Fruit fly (Drosophila melanogaster): ENCODE data around the gene CG42780.
A peak's percentile ranks its signal among the peaks of the same experiment; 100 is the strongest.

The CG42780 gene

DNA sequence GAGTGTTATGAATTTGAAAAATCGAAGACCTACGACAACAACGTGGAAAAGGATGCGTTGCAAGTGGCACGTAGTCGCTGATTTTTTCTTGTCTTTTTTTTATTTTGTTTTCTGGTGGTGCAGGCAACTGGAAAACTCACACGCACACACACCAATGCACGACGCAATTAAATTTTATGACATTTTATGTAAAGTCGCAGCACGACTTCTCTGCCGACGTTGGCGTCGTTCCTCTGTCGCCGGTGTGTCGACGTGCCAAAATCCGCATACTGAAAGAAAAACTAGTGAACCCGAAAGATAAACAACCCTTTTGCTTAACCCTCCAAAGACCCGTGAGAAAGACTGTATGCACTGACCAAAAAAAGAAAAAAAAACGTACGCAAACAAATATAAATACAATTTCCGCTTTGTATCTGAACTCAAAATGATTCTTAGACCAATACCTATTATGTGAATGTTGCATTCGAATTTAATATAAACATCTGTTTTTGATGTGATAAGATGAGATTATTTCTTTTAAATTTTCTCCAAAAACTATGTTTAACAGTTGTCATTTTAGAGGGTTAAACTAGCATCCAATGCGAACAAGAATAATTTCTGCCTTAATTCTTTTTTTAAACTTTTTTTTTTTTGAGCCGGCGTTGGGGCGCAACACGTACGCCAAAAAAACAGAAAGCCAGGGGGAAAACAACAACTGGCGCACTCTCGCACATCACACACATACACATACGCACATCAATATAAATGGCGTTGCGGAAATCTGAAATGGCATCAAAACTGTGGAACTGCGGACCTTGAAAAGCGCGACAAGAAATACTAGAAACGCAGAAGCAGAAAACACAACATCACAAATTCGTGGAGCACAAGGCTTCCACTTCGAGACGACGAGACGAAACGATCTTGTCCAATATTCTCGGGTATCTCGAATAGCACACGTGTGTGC lies 2.1 kb upstream of the CG42780 start (continued):
- no peak for TF ChIP-seq hbn (GFP tag; IDR thresholded peaks at IDR 0.05; ENCODE audit: partially characterized antibody)
- no peak for TF ChIP-seq CG42726 (GFP tag; IDR thresholded peaks at IDR 0.05; ENCODE audit: partially characterized antibody)
- no peak for TF ChIP-seq nerfin-1 (tag; optimal IDR thresholded peaks at IDR 0.05)
- TF ChIP-seq Camta (GFP tag; optimal IDR thresholded peaks at IDR 0.05) = peak; percentile 2
- no peak for TF ChIP-seq CG6791 (GFP tag; IDR thresholded peaks at IDR 0.05; ENCODE audit: partially characterized antibody)
- TF ChIP-seq CG14965 (GFP tag; optimal IDR thresholded peaks at IDR 0.05; ENCODE audit: borderline replicate concordance) = no peak
- TF ChIP-seq CG17361 (GFP tag; IDR thresholded peaks at IDR 0.05) = no peak; the same call in 2 of the 3 replicates
- TF ChIP-seq NFAT (GFP tag; IDR thresholded peaks at IDR 0.05) = no peak
- TF ChIP-seq CG9817 (tag; optimal IDR thresholded peaks at IDR 0.05) = peak; percentile 53
- no peak for TF ChIP-seq cwo (GFP tag; optimal IDR thresholded peaks at IDR 0.05)
- TF ChIP-seq disco-r (GFP tag; optimal IDR thresholded peaks at IDR 0.05) = peak; percentile 29
- TF ChIP-seq al (GFP tag; IDR thresholded peaks at IDR 0.05) = peak; percentile 75
- TF ChIP-seq CG12769 (tag; optimal IDR thresholded peaks at IDR 0.05) = peak; percentile 88
- TF ChIP-seq ftz-f1 (GFP tag; optimal IDR thresholded peaks at IDR 0.05) = peak; percentile 69
- no peak for TF ChIP-seq pfk (GFP tag; optimal IDR thresholded peaks at IDR 0.05)
- TF ChIP-seq tgo (GFP tag; IDR thresholded peaks at IDR 0.05) = no peak
- TF ChIP-seq CG31365 (tag; optimal IDR thresholded peaks at IDR 0.05) = no peak
- no peak for TF ChIP-seq CG7556 (GFP tag; optimal IDR thresholded peaks at IDR 0.05)
- peak; percentile 73 for TF ChIP-seq Ets65A (GFP tag)
- peak; percentile 5 for TF ChIP-seq pum (GFP tag; optimal IDR thresholded peaks at IDR 0.05)
- no peak for TF ChIP-seq inv (GFP tag; IDR thresholded peaks at IDR 0.05; ENCODE audit: partially characterized antibody)
- peak; percentile 67 for TF ChIP-seq zf30C (GFP tag; optimal IDR thresholded peaks at IDR 0.05)
- no peak for TF ChIP-seq Hr39 (optimal IDR thresholded peaks at IDR 0.05)
- peak; percentile 84 for TF ChIP-seq Med (GFP tag)
- no peak for TF ChIP-seq D19A (tag; optimal IDR thresholded peaks at IDR 0.05)
- no peak for TF ChIP-seq bbx (GFP tag; IDR thresholded peaks at IDR 0.05; ENCODE audit: partially characterized antibody)
- TF ChIP-seq run (tag; optimal IDR thresholded peaks at IDR 0.05) = no peak
- no peak for TF ChIP-seq br (optimal IDR thresholded peaks at IDR 0.05)
- TF ChIP-seq GATAe (GFP tag; conservative IDR thresholded peaks at IDR 0.05) = no peak
- no peak for TF ChIP-seq Rx (GFP tag; IDR thresholded peaks at IDR 0.05)
- peak; percentile 27 for TF ChIP-seq CG4282 (GFP tag; optimal IDR thresholded peaks at IDR 0.05)
- 0 out of 2 replicates have a peak, but pooled peaks have one; percentile 8 for TF ChIP-seq Ptx1 (GFP tag; IDR thresholded peaks at IDR 0.05)
- peak; percentile 47 for TF ChIP-seq Atf-2 (GFP tag; optimal IDR thresholded peaks at IDR 0.05)
- TF ChIP-seq CG8924 (tag; optimal IDR thresholded peaks at IDR 0.05) = no peak
- TF ChIP-seq Sox100B (GFP tag; optimal IDR thresholded peaks at IDR 0.05) = no peak
- TF ChIP-seq CG10366 (GFP tag; IDR thresholded peaks at IDR 0.05) = no peak
- no peak for TF ChIP-seq gcm (GFP tag; optimal IDR thresholded peaks at IDR 0.05)
- no peak for TF ChIP-seq CG2712 (tag; optimal IDR thresholded peaks at IDR 0.05)
- TF ChIP-seq Opbp (GFP tag; IDR thresholded peaks at IDR 0.05; ENCODE audit: partially characterized antibody) = no peak
- TF ChIP-seq Lpt (GFP tag; optimal IDR thresholded peaks at IDR 0.05) = no peak
- TF ChIP-seq peb (GFP tag; IDR thresholded peaks at IDR 0.05) = no peak
- no peak for TF ChIP-seq Neu2 (GFP tag; optimal IDR thresholded peaks at IDR 0.05; ENCODE audit: borderline replicate concordance)
- TF ChIP-seq Drgx (GFP tag; IDR thresholded peaks at IDR 0.05) = peak; percentile 27; the same call in 1 of the 2 replicates
- TF ChIP-seq BtbVII (GFP tag; optimal IDR thresholded peaks at IDR 0.05) = no peak
- peak; percentile 38 for TF ChIP-seq CG1792 (GFP tag; optimal IDR thresholded peaks at IDR 0.05)
- no peak for TF ChIP-seq CkIIα-i1 (GFP tag; IDR thresholded peaks at IDR 0.05)
- TF ChIP-seq HLH4C (GFP tag; IDR thresholded peaks at IDR 0.05; ENCODE audit: partially characterized antibody) = no peak
- no peak for TF ChIP-seq aop (GFP tag; IDR thresholded peaks at IDR 0.05)
- peak; percentile 12 for TF ChIP-seq Ets97D (GFP tag; optimal IDR thresholded peaks at IDR 0.05)
